Fruit fly (Drosophila melanogaster) whole organism, pupa: ENCODE measurements around the gene CG17544.

Experiments used
- CG10348 ChIP-seq: fragments of 200-800 bp; sonication (Bioruptor generic); IDR thresholded peaks from 2 replicates; pipeline ENCODE4 v1.3.6; 2022; ENCODE audit warnings: missing biosample characterization, missing genetic modification characterization
- CG12605 ChIP-seq: fragments of 200-800 bp; sonication (Bioruptor generic); IDR thresholded peaks from 2 replicates; pipeline ENCODE4 v1.3.6; 2022; ENCODE audit warnings: missing biosample characterization, missing genetic modification characterization
- CG13204 ChIP-seq: fragments of 200-800 bp; sonication (Bioruptor generic); optimal IDR thresholded peaks from 2 replicates; lab custom pipeline; 2018; ENCODE audit warnings: missing biosample characterization, mild to moderate bottlenecking, missing genetic modification characterization, moderate library complexity
- CG14655 ChIP-seq: fragments of 200-800 bp; sonication (Bioruptor generic); optimal IDR thresholded peaks from 3 replicates; lab custom pipeline; 2017; ENCODE audit warnings: mild to moderate bottlenecking, missing biosample characterization, missing genetic modification reagents, missing genetic modification characterization
- CG15710 ChIP-seq: fragments of 200-800 bp; sonication (Bioruptor generic); optimal IDR thresholded peaks from 2 replicates; lab custom pipeline; 2018; ENCODE audit warnings: missing biosample characterization, mild to moderate bottlenecking, missing genetic modification characterization, moderate library complexity
- CG17806 ChIP-seq: fragments of 200-800 bp; sonication (Bioruptor generic); optimal IDR thresholded peaks from 2 replicates; lab custom pipeline; 2018; ENCODE audit warnings: missing biosample characterization, mild to moderate bottlenecking, missing genetic modification characterization, moderate library complexity
- CG32121 ChIP-seq: fragments of 200-800 bp; sonication (Bioruptor generic); IDR thresholded peaks from 2 replicates; pipeline ENCODE4 v1.3.6; 2022; ENCODE audit warnings: missing biosample characterization, missing genetic modification characterization
- CG34367 ChIP-seq: fragments of 200-800 bp; sonication (Bioruptor generic); optimal IDR thresholded peaks from 2 replicates; lab custom pipeline; 2018; ENCODE audit warnings: missing biosample characterization, mild to moderate bottlenecking, missing genetic modification characterization
- CG4496 ChIP-seq: fragments of 200-800 bp; sonication (Bioruptor generic); IDR thresholded peaks from 3 replicates; pipeline ENCODE4 v1.3.6; 2022; ENCODE audit warnings: missing biosample characterization, missing genetic modification characterization
- CG8159 ChIP-seq: fragments of 200-800 bp; sonication (Bioruptor generic); optimal IDR thresholded peaks from 3 replicates; lab custom pipeline; 2018; ENCODE audit warnings: missing biosample characterization, mild to moderate bottlenecking, missing genetic modification characterization, moderate library complexity
- CG8301 ChIP-seq: fragments of 200-800 bp; sonication (Bioruptor generic); optimal IDR thresholded peaks from 2 replicates; lab custom pipeline; 2018; ENCODE audit warnings: missing biosample characterization, mild to moderate bottlenecking, missing genetic modification characterization
- CG9948 ChIP-seq: fragments of 200-800 bp; sonication (Bioruptor generic); optimal IDR thresholded peaks from 2 replicates; lab custom pipeline; 2018; ENCODE audit warnings: missing biosample characterization, mild to moderate bottlenecking, missing genetic modification characterization, moderate library complexity
- D1 ChIP-seq: fragments of 200-800 bp; sonication (Bioruptor generic); optimal IDR thresholded peaks from 2 replicates; lab custom pipeline; 2018; ENCODE audit warnings: missing biosample characterization, mild to moderate bottlenecking, missing genetic modification characterization, moderate library complexity
- EcR ChIP-seq: fragments of 200-800 bp; sonication (Bioruptor generic); optimal IDR thresholded peaks from 3 replicates; lab custom pipeline; 2019; ENCODE audit warnings: missing biosample characterization, missing genetic modification characterization, mild to moderate bottlenecking, moderate library complexity, missing genetic modification reagents
- Ets98B ChIP-seq: fragments of 200-800 bp; sonication (Bioruptor generic); IDR thresholded peaks from 2 replicates; pipeline ENCODE4 v1.3.6; 2022; ENCODE audit warnings: missing biosample characterization, missing genetic modification characterization
- Pif1A ChIP-seq: fragments of 200-800 bp; sonication (Bioruptor generic); optimal IDR thresholded peaks from 3 replicates; lab custom pipeline; 2016; ENCODE audit warnings: missing biosample characterization, missing genetic modification characterization
- Pif1B ChIP-seq: fragments of 200-800 bp; sonication (Bioruptor generic); optimal IDR thresholded peaks from 3 replicates; lab custom pipeline; 2016; ENCODE audit warnings: missing biosample characterization, missing genetic modification characterization
- Snoo ChIP-seq: fragments of 200-800 bp; sonication (Bioruptor generic); optimal IDR thresholded peaks from 3 replicates; lab custom pipeline; 2017; ENCODE audit warnings: missing biosample characterization, mild to moderate bottlenecking, missing genetic modification characterization, inconsistent platforms
- fd96Ca ChIP-seq: fragments of 200-800 bp; sonication (Bioruptor generic); IDR thresholded peaks from 3 replicates; pipeline ENCODE4 v1.3.6; 2022; ENCODE audit warnings: missing biosample characterization, missing genetic modification characterization
- gl ChIP-seq: fragments of 200-800 bp; sonication (Bioruptor generic); optimal IDR thresholded peaks from 2 replicates; lab custom pipeline; 2018; ENCODE audit warnings: missing biosample characterization, mild to moderate bottlenecking, missing genetic modification characterization
- rn ChIP-seq: fragments of 200-800 bp; sonication (Bioruptor generic); IDR thresholded peaks from 2 replicates; pipeline ENCODE4 v1.3.6; 2022; ENCODE audit warnings: missing biosample characterization, missing genetic modification characterization

Gene CG17544

DNA sequence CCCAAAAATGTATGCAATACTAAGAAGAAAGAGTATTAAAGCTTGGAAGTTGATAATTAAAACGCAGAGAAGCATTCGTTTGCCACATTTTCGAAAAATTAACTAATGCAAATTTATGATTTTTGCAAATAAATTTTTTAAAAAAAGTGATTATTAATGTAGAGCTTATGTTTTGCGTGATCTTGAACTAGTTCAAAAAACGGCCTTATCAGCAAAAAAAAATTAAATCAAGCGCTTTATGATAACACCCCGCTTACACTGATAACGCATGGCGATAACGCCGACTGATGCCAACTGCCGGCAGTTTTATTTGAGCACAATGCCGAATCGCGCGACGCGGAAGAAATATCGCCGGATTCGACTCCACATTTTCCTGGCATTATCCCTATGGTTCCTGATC lies 34.2 kb downstream of the CG17544 start, which contains the start of gene CG13086:
Gene CG13086 (plus strand): TSS at position 301 of the 400 bp plus-strand sequence.
- TF ChIP-seq Ets98B (GFP tag; lab: Robert Waterston, UW) (no peak), D1 (no peak), Pif1A (GFP tag; lab: Kevin White, UChicago) (no peak), gl (tag; lab: Kevin White, UChicago) (no peak), CG4496 (GFP tag; lab: Robert Waterston, UW) (no peak), Snoo (tag; lab: Kevin White, UChicago) (no peak), CG32121 (no peak), CG34367 (tag; lab: Kevin White, UChicago) (no peak), CG9948 (tag; lab: Kevin White, UChicago) (no peak), CG15710 (no peak), CG8159 (no peak), CG14655 (GFP tag; lab: Kevin White, UChicago) (no peak), Pif1B (GFP tag; lab: Kevin White, UChicago) (no peak), CG10348 (GFP tag; lab: Robert Waterston, UW) (no peak), CG12605 (GFP tag; lab: Robert Waterston, UW) (no peak), CG13204 (GFP tag; lab: Kevin White, UChicago) (no peak), EcR (no peak)

DNA sequence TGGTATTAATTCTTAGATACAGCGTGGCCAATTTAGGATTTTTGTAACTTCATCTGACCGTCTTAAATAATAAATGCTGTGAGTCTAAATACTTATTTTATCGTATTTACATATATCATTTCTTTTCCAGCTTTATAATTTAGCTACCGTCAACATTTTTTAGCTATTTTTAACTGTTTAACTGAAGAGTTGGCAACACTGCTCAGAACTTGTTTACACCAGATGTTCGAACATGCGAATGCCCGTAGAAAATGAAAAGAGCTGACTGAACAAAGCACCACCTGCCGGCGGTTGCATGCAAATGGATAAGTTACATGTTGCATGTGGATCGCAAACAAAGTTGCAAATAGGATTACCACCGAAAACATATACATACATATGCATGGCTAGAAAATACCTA lies 34.8 kb downstream of the CG17544 start:
- TF ChIP-seq CG8159 (no peak), CG8301 (tag; lab: Kevin White, UChicago) (no peak), CG4496 (GFP tag; lab: Robert Waterston, UW) (peak; percentile 63), CG15710 (no peak), rn (GFP tag; lab: Robert Waterston, UW) (no peak), CG17806 (no peak), CG34367 (tag; lab: Kevin White, UChicago) (no peak), D1 (no peak), Ets98B (GFP tag; lab: Robert Waterston, UW) (0 out of 2 replicates have a peak, but pooled peaks have one; percentile 15), CG14655 (GFP tag; lab: Kevin White, UChicago) (no peak)

DNA sequence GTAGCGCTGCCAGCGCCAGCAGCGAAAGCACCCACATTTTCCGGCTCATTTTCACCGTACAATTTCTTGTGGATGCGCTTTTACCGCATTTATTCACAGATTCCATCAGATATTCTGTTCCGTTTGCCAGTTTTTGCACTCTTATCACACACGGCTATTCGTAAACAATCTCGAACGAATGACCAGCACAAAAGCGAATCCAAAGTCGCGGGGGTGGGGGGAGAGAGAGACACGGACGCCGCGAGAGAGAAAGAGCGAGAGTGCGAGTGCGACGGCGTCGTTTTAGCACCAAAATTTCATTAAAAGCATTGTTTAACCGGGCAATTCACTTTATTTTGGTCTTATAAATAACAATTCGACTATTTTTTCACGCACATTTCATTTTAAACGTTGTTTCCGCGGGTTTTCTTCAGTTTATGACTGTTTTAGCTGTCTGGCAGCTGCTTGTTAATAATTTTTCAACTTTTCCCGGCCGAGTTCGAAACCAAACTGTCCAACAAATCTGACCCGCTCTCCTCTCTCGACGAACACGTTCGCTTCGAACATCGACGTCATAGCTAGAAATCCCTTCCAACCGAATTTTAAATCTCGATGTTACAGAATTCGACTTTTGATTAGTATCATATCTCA lies 35.4 kb downstream of the CG17544 start, which contains the start of gene dnt:
Gene dnt (minus strand): TSS at position 494 of the 630 bp plus-strand sequence.
- TF ChIP-seq CG9948 (tag; lab: Kevin White, UChicago) (no peak), EcR (peak; percentile 55)

DNA sequence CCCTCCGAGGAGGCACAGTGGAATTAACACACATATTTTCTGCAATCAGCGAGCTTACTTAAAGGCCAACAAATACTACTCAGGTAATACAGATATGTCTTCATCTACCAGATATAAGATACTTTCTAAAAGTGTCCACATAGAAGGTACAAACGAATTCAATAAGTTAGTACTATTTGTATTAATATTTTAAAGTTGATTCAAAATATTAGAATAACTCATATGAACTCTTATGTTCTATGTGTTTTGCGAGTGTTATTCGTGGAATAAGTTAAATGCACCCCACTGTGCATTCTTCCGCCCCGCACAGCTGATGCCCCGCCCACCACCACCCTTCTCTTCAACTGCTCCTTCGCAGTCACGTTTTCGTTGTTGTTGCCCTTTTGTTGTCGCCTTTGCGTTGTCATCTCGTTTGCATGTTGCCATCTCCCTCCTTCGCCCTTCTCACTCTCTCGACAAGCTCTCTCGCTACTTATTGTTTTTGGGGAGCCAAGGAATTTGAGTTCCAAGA lies 36.6 kb downstream of the CG17544 start:
- peak; percentile 32 for TF ChIP-seq gl (tag; lab: Kevin White, UChicago)
- TF ChIP-seq fd96Ca (GFP tag; lab: Robert Waterston, UW), result no peak
- TF ChIP-seq CG8301 (tag; lab: Kevin White, UChicago), result peak; percentile 41
- peak; percentile 52 for TF ChIP-seq CG34367 (tag; lab: Kevin White, UChicago)
- peak; percentile 61 for TF ChIP-seq Pif1B (GFP tag; lab: Kevin White, UChicago)
- TF ChIP-seq D1, result no peak
- TF ChIP-seq CG9948 (tag; lab: Kevin White, UChicago), result peak; percentile 59
- TF ChIP-seq CG15710, result peak; percentile 61
- no peak; the same call in 1 of the 2 replicates for TF ChIP-seq CG10348 (GFP tag; lab: Robert Waterston, UW)
- peak; percentile 23 for TF ChIP-seq EcR
- no peak for TF ChIP-seq CG12605 (GFP tag; lab: Robert Waterston, UW)
- peak; percentile 65 for TF ChIP-seq Pif1A (GFP tag; lab: Kevin White, UChicago)
- peak; percentile 58 for TF ChIP-seq CG13204 (GFP tag; lab: Kevin White, UChicago)
- peak; percentile 55 for TF ChIP-seq CG17806
- TF ChIP-seq Ets98B (GFP tag; lab: Robert Waterston, UW), result no peak
- TF ChIP-seq rn (GFP tag; lab: Robert Waterston, UW), result no peak
- TF ChIP-seq CG14655 (GFP tag; lab: Kevin White, UChicago), result peak; percentile 66
- TF ChIP-seq CG32121, result no peak; the same call in 1 of the 2 replicates
- peak; percentile 79 for TF ChIP-seq CG8159
- TF ChIP-seq CG4496 (GFP tag; lab: Robert Waterston, UW), result 0 out of 3 replicates have a peak, but pooled peaks have one; percentile 16
- peak; percentile 78 for TF ChIP-seq Snoo (tag; lab: Kevin White, UChicago)

DNA sequence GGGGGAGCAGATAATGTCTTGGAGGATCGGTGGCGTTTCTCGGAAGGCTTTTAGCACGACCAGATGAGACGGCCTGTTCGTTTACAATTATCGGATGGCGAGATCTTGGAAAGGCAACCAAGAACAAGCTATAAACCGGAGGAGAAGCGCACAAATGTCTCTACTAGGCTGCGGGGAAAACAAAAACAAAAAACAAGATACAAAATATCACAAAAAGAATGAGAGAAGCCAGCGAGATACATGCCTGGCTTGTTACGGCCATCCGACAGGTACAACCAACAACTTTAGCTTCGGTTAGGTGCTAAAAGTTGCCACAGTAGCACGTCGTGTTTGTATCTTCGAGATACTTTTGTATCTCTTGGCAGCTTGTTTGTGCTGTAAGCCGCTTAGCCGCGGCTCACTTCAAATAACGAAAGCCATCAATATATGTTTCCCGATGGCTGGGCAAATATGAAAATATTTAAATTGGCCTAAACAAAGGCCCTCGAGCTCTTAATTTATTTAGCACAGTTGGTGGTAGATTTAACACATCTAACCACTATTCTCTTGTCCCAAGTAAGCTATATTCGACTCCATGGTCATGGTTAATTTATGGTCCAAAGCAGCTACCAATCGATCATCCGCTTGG lies 38.4 kb downstream of the CG17544 start:
- TF ChIP-seq CG8159, result peak; percentile 10
- TF ChIP-seq CG8301 (tag; lab: Kevin White, UChicago), result peak; percentile 2
- no peak for TF ChIP-seq Pif1B (GFP tag; lab: Kevin White, UChicago)
- peak; percentile 29 for TF ChIP-seq CG15710
- peak; percentile 78 for TF ChIP-seq gl (tag; lab: Kevin White, UChicago)
- no peak for TF ChIP-seq Snoo (tag; lab: Kevin White, UChicago)
- TF ChIP-seq rn (GFP tag; lab: Robert Waterston, UW), result no peak
- no peak for TF ChIP-seq fd96Ca (GFP tag; lab: Robert Waterston, UW)
- peak; percentile 24 for TF ChIP-seq CG17806
- peak; percentile 34; the same call in 1 of the 2 replicates for TF ChIP-seq CG12605 (GFP tag; lab: Robert Waterston, UW)
- TF ChIP-seq Pif1A (GFP tag; lab: Kevin White, UChicago), result no peak
- TF ChIP-seq EcR, result no peak
- TF ChIP-seq CG14655 (GFP tag; lab: Kevin White, UChicago), result peak; percentile 48
- peak; percentile 56 for TF ChIP-seq CG34367 (tag; lab: Kevin White, UChicago)
- peak; percentile 41 for TF ChIP-seq CG13204 (GFP tag; lab: Kevin White, UChicago)
